Fruit fly (Drosophila melanogaster): Measurements from ENCODE around the gene Ndc1.
A peak's percentile ranks its signal among the peaks of the same experiment; 100 is the strongest.

Ndc1 gene

dm6 chr3R:23876699-23877098 is 47.5 kb upstream of the Ndc1 start (continued):
- TF ChIP-seq her (GFP tag; optimal IDR thresholded peaks at IDR 0.05) (no peak), CG2116 (GFP tag; optimal IDR thresholded peaks at IDR 0.05) (peak; percentile 1), CG3838 (GFP tag; optimal IDR thresholded peaks at IDR 0.05) (no peak), CG1233 (GFP tag; optimal IDR thresholded peaks at IDR 0.05) (peak; percentile 5), shn (GFP tag; optimal IDR thresholded peaks at IDR 0.05) (no peak), Hmr (GFP tag; optimal IDR thresholded peaks at IDR 0.05) (peak; percentile 10), Dad (GFP tag; optimal IDR thresholded peaks at IDR 0.05) (no peak), NC2α (GFP tag; optimal IDR thresholded peaks at IDR 0.05) (no peak), sens (GFP tag) (peak; percentile 54), CG13287 (GFP tag; IDR thresholded peaks at IDR 0.05; ENCODE audit: partially characterized antibody) (no peak), ara (GFP tag; IDR thresholded peaks at IDR 0.05) (no peak), CG11696 (GFP tag; IDR thresholded peaks at IDR 0.05) (peak; percentile 26; the same call in 1 of the 2 replicates), Blimp-1 (GFP tag; optimal IDR thresholded peaks at IDR 0.05) (no peak), H15 (GFP tag; IDR thresholded peaks at IDR 0.05) (0 out of 3 replicates have a peak, but pooled peaks have one; percentile 21), CG3847 (GFP tag; IDR thresholded peaks at IDR 0.05) (no peak), ap (GFP tag; IDR thresholded peaks at IDR 0.05) (no peak), da (GFP tag; optimal IDR thresholded peaks at IDR 0.05) (no peak), gfzf (GFP tag; optimal IDR thresholded peaks at IDR 0.05) (no peak), CG3065 (GFP tag; optimal IDR thresholded peaks at IDR 0.05) (no peak), CG17568 (GFP tag; optimal IDR thresholded peaks at IDR 0.05) (peak; percentile 45), CG30020 (tag; optimal IDR thresholded peaks at IDR 0.05) (no peak), slp2 (GFP tag; optimal IDR thresholded peaks at IDR 0.05) (no peak), phol (tag; optimal IDR thresholded peaks at IDR 0.05) (no peak), E2f2 (GFP tag; IDR thresholded peaks at IDR 0.05) (no peak), bbx (GFP tag; IDR thresholded peaks at IDR 0.05; ENCODE audit: partially characterized antibody) (no peak), CG7357 (GFP tag; IDR thresholded peaks at IDR 0.05) (no peak), ATbp (GFP tag; optimal IDR thresholded peaks at IDR 0.05) (peak; percentile 57), CG15479 (GFP tag; optimal IDR thresholded peaks at IDR 0.05) (no peak), tx (GFP tag; optimal IDR thresholded peaks at IDR 0.05) (no peak), Pdp1 (GFP tag; optimal IDR thresholded peaks at IDR 0.05) (peak in 1 of 2 experiments; percentile 3), so (GFP tag; IDR thresholded peaks at IDR 0.05) (0 out of 3 replicates have a peak, but pooled peaks have one; percentile 28), gro (GFP tag; optimal IDR thresholded peaks at IDR 0.05) (no peak), CG17328 (GFP tag; IDR thresholded peaks at IDR 0.05) (no peak), bsh (GFP tag; optimal IDR thresholded peaks at IDR 0.05) (no peak), HLH4C (GFP tag; IDR thresholded peaks at IDR 0.05; ENCODE audit: partially characterized antibody) (no peak), CG17359 (tag; optimal IDR thresholded peaks at IDR 0.05) (no peak), Drgx (GFP tag; IDR thresholded peaks at IDR 0.05) (no peak), nerfin-2 (GFP tag; IDR thresholded peaks at IDR 0.05; ENCODE audit: partially characterized antibody) (no peak), CG4707 (GFP tag; optimal IDR thresholded peaks at IDR 0.05) (peak; percentile 14), Lpt (GFP tag; optimal IDR thresholded peaks at IDR 0.05) (no peak), D19A (tag; optimal IDR thresholded peaks at IDR 0.05) (peak; percentile 7), Asciz (GFP tag; optimal IDR thresholded peaks at IDR 0.05) (peak; percentile 19), HLH3B (GFP tag; IDR thresholded peaks at IDR 0.05) (0 out of 2 replicates have a peak, but pooled peaks have one; percentile 8), Camta (GFP tag; optimal IDR thresholded peaks at IDR 0.05) (no peak), sr (GFP tag; IDR thresholded peaks at IDR 0.05) (no peak), CG8290 (GFP tag; optimal IDR thresholded peaks at IDR 0.05) (no peak), CG8290 (tag; optimal IDR thresholded peaks at IDR 0.05) (peak in 1 of 2 experiments; percentile 37), CG16863 (GFP tag; optimal IDR thresholded peaks at IDR 0.05) (no peak), CG13424 (tag; optimal IDR thresholded peaks at IDR 0.05) (peak; percentile 18), CG11723 (GFP tag; optimal IDR thresholded peaks at IDR 0.05) (peak; percentile 17), bowl (GFP tag; IDR thresholded peaks at IDR 0.05) (no peak)
